Fruit fly (Drosophila melanogaster): ENCODE results near the gene CG3942.

DNA sequence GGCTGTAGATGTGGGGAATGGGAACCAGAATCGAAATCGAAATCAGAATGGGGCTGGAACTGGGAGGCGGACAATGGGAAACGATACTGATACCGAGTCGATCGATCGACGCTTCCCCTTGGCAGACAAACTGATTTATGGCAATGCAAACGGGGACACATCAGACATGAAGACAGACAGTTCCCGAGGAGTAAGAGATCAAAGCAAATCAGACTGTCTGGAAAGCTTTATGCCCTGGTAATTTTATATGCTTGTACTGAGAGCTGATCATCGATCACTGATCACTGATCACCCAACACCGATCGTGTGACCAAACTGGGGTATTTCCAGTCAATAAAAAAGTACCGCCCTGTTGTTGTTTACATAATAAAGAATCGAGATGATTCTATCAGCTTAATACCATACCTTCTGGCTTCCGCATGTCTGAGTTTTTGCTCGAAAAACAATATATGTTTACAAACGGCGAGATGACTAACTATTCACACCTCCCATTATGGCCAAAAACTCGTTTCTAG lies 16.0 kb downstream of the CG3942 start:
- TF ChIP-seq EcR (GFP tag; optimal IDR thresholded peaks at IDR 0.05) (no peak), pan (optimal IDR thresholded peaks at IDR 0.05) (no peak), usp (GFP tag; optimal IDR thresholded peaks at IDR 0.05) (no peak), CG8478 (optimal IDR thresholded peaks at IDR 0.05) (no peak)

Measured in whole organism.